Worm (Caenorhabditis elegans) whole organism, mixed stage, embryonic: ENCODE data around the gene F55C12.6.

ENCODE experiments used
- nhr-76 ChIP-seq: sonication (generic microtip); optimal IDR thresholded peaks from 2 replicates; lab custom pipeline; 2017; ENCODE audit warnings: missing biosample characterization, missing genetic modification characterization
- zip-8 ChIP-seq: fragments of 150-350 bp; optimal IDR thresholded peaks from 2 replicates; lab custom pipeline; 2014; ENCODE audit warnings: missing biosample characterization, missing genetic modification characterization

DNA sequence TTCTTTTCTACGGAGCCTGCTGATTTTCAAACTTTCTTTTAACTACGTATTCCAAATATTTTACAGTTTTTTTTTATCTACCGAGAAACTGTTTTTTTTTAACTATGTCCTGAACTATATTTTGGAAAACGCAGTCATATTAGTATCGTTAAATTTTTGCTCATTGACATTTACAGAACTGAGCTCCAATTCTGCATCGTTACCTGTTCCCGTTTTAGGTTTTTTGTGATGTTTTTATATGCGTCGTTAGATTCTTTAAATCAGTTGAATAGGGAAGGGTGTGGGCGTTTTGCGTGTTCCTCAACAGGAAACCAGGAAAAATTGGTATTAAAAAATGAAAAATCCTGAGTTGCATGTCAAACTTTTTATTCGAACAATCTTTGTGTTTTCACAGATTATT lies 16.9 kb upstream of the F55C12.6 start:
- TF ChIP-seq zip-8 (tag; lab: Kevin White, UChicago) (no peak), nhr-76 (tag; lab: Kevin White, UChicago) (no peak)
